Worm (Caenorhabditis elegans): ENCODE results near the gene srx-121.

srx-121 gene

DNA sequence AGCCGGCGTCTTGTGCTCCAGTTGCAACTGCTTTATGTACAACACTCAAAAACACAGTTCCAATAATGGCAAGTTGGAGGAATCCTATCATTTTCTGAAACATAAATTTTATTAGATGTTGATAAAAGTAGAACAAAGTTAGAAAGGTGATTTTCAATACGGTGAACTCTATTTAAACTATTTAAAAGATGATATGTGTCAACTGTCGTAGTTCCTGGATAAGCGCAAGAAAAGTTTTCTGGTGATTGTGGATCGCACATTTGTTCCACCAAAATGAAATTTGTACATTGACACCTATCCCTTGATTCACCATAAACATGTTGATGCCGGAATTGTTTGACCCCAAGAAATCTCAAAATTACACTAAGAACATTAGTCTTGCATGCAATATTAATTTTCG is 40.5 kb downstream of the srx-121 start, which contains the start of gene C17B7.9:
Gene C17B7.9 (minus strand): TSS at position 101 of the 400 bp plus-strand sequence.
- TF ChIP-seq F13H6.1 (tag; optimal IDR thresholded peaks at IDR 0.05) (no peak), sma-9 (GFP tag; optimal IDR thresholded peaks at IDR 0.05) (no peak), sma-9 (tag; optimal IDR thresholded peaks at IDR 0.05) (no peak), sma-3 (GFP tag; optimal IDR thresholded peaks at IDR 0.05) (no peak), nhr-12 (tag; optimal IDR thresholded peaks at IDR 0.05) (no peak), nhr-77 (tag; optimal IDR thresholded peaks at IDR 0.05) (no peak), zag-1 (tag; optimal IDR thresholded peaks at IDR 0.05) (no peak), peb-1 (tag; optimal IDR thresholded peaks at IDR 0.05) (no peak), ama-1 (optimal IDR thresholded peaks at IDR 0.05) (no peak), nhr-6 (tag; optimal IDR thresholded peaks at IDR 0.05) (no peak), nhr-11 (tag; optimal IDR thresholded peaks at IDR 0.05) (no peak)

DNA sequence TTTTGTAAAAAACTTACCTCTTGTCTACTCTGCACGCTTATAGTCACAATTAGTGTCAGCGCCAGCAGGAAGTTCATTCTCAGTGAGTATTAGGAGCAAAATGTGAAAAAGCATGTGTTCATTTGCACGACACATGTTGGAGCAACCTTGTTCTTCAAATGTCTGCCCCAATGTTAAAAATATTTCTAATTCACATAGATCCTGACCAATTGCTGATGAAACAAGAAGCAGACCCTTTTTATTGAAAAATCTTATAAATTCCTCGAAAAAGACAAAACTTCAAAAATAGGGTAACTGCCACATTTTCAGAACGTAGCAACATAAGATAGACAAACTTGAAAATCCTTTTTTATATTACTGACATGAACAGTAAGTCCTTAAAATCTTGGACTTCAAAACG is 48.4 kb downstream of the srx-121 start, which contains the start of gene C17B7.8:
Gene C17B7.8 (minus strand): TSS at position 101 of the 400 bp plus-strand sequence.
- TF ChIP-seq skn-1 (tag; optimal IDR thresholded peaks at IDR 0.05) (no peak), elt-1 (tag; optimal IDR thresholded peaks at IDR 0.05) (no peak), ZK546.5 (tag; optimal IDR thresholded peaks at IDR 0.05) (no peak), ztf-11 (tag; optimal IDR thresholded peaks at IDR 0.05) (no peak), C34F6.9 (tag; optimal IDR thresholded peaks at IDR 0.05) (no peak), aly-2 (tag; optimal IDR thresholded peaks at IDR 0.05) (no peak), blmp-1 (tag; optimal IDR thresholded peaks at IDR 0.05; ENCODE audit: insufficient read depth) (no peak), dmd-4 (tag; optimal IDR thresholded peaks at IDR 0.05) (no peak), Y55F3AM.14 (GFP tag; optimal IDR thresholded peaks at IDR 0.05) (no peak)

All from whole organism, L2 larva.